Worm (Caenorhabditis elegans) whole organism, L1 larva: ENCODE results near the gene npr-5.

Experiments used
- alr-1 ChIP-seq: fragments of 200-800 bp; sonication (Bioruptor generic); optimal IDR thresholded peaks from 2 replicates; lab custom pipeline; 2018; ENCODE audit warnings: borderline replicate concordance, mild to moderate bottlenecking, missing genetic modification characterization, missing compliant biosample characterization
- ama-1 ChIP-seq: fragments of 150-350 bp; optimal IDR thresholded peaks from 2 replicates; lab custom pipeline; 2014
- blmp-1 ChIP-seq: fragments of 150-350 bp; optimal IDR thresholded peaks from 2 replicates; lab custom pipeline; 2014; ENCODE audit warnings: missing biosample characterization, missing genetic modification characterization
- efl-1 ChIP-seq, 4 experiments: fragments of 150-350 bp; optimal IDR thresholded peaks in 3 of 4; peaks in 1 of 4; 1 replicate in 1 of 4; 2 replicates in 3 of 4; lab custom pipeline; 2014; ENCODE audit warnings: missing biosample characterization in 2 of 4, missing genetic modification characterization in 2 of 4, missing genetic modification reagents in 2 of 4
- efl-3 ChIP-seq: fragments of 200-800 bp; sonication (Bioruptor generic); optimal IDR thresholded peaks from 2 replicates; lab custom pipeline; 2018; ENCODE audit warnings: mild to moderate bottlenecking, missing genetic modification characterization, missing compliant biosample characterization
- fos-1 ChIP-seq: fragments of 150-350 bp; optimal IDR thresholded peaks from 2 replicates; lab custom pipeline; 2014; ENCODE audit warnings: missing biosample characterization, missing genetic modification characterization
- grh-1 ChIP-seq: fragments of 200-800 bp; sonication (Bioruptor generic); IDR thresholded peaks from 2 replicates; pipeline ENCODE4 v1.3.6; 2022; ENCODE audit warnings: missing genetic modification reagents, missing genetic modification characterization, missing compliant biosample characterization
- irx-1 ChIP-seq: sonication (generic microtip); optimal IDR thresholded peaks from 2 replicates; lab custom pipeline; 2016; ENCODE audit warnings: missing genetic modification characterization, missing compliant biosample characterization
- jun-1 ChIP-seq: fragments of 150-350 bp; optimal IDR thresholded peaks from 2 replicates; lab custom pipeline; 2014; ENCODE audit warnings: missing biosample characterization, missing genetic modification reagents, missing genetic modification characterization
- lin-13 ChIP-seq: fragments of 150-350 bp; optimal IDR thresholded peaks from 2 replicates; lab custom pipeline; 2014; ENCODE audit warnings: missing biosample characterization, missing genetic modification reagents, missing genetic modification characterization
- lin-35 ChIP-seq, 2 experiments: fragments of 150-350 bp; optimal IDR thresholded peaks; 2 replicates each; lab custom pipeline; 2014; ENCODE audit warnings: missing biosample characterization in 2 of 2, missing genetic modification characterization in 2 of 2, missing genetic modification reagents in 2 of 2
- lin-39 ChIP-seq: fragments of 150-350 bp; optimal IDR thresholded peaks from 2 replicates; lab custom pipeline; 2014; ENCODE audit warnings: missing biosample characterization, missing genetic modification reagents, missing genetic modification characterization
- mef-2 ChIP-seq: fragments of 150-350 bp; optimal IDR thresholded peaks from 2 replicates; lab custom pipeline; 2014; ENCODE audit warnings: missing biosample characterization, missing genetic modification characterization
- nhr-20 ChIP-seq: sonication (generic microtip); optimal IDR thresholded peaks from 2 replicates; lab custom pipeline; 2016; ENCODE audit warnings: mild to moderate bottlenecking, missing genetic modification characterization, missing compliant biosample characterization
- nhr-28 ChIP-seq: fragments of 150-350 bp; optimal IDR thresholded peaks from 2 replicates; lab custom pipeline; 2014; ENCODE audit warnings: missing biosample characterization, missing genetic modification characterization
- nhr-47 ChIP-seq: sonication (generic microtip); optimal IDR thresholded peaks from 2 replicates; lab custom pipeline; 2016; ENCODE audit warnings: mild to moderate bottlenecking, missing genetic modification characterization, moderate library complexity, missing compliant biosample characterization
- nhr-71 ChIP-seq: sonication (generic microtip); optimal IDR thresholded peaks from 2 replicates; lab custom pipeline; 2016; ENCODE audit warnings: mild to moderate bottlenecking, missing genetic modification characterization, moderate library complexity, missing compliant biosample characterization
- skn-1 ChIP-seq: fragments of 150-350 bp; optimal IDR thresholded peaks from 2 replicates; lab custom pipeline; 2014; ENCODE audit warnings: missing biosample characterization, missing genetic modification characterization
- sox-4 ChIP-seq: sonication (generic microtip); optimal IDR thresholded peaks from 2 replicates; lab custom pipeline; 2016; ENCODE audit warnings: missing genetic modification characterization, missing compliant biosample characterization
- sup-37 ChIP-seq: fragments of 200-800 bp; sonication (Bioruptor generic); optimal IDR thresholded peaks from 2 replicates; lab custom pipeline; 2018; ENCODE audit warnings: mild to moderate bottlenecking, missing genetic modification characterization, missing compliant biosample characterization
- unc-130 ChIP-seq: fragments of 150-350 bp; optimal IDR thresholded peaks from 2 replicates; lab custom pipeline; 2017; ENCODE audit warnings: missing biosample characterization, missing genetic modification characterization, inconsistent platforms
- unc-30 ChIP-seq: sonication (generic microtip); optimal IDR thresholded peaks from 2 replicates; lab custom pipeline; 2017; ENCODE audit warnings: missing biosample characterization, missing genetic modification characterization
- unc-86 ChIP-seq: sonication (generic microtip); optimal IDR thresholded peaks from 2 replicates; lab custom pipeline; 2016; ENCODE audit warnings: missing genetic modification characterization, missing compliant biosample characterization
- unc-98 ChIP-seq: fragments of 200-800 bp; sonication (Bioruptor generic); IDR thresholded peaks from 2 replicates; pipeline ENCODE4 v1.3.6; 2022; ENCODE audit warnings: missing genetic modification characterization, missing compliant biosample characterization
- xbp-1 ChIP-seq: sonication (generic microtip); optimal IDR thresholded peaks from 2 replicates; lab custom pipeline; 2016; ENCODE audit warnings: missing genetic modification characterization, missing compliant biosample characterization
- zag-1 ChIP-seq: fragments of 150-350 bp; optimal IDR thresholded peaks from 2 replicates; lab custom pipeline; 2014; ENCODE audit warnings: missing biosample characterization, missing genetic modification characterization
- ztf-4 ChIP-seq: fragments of 150-350 bp; optimal IDR thresholded peaks from 2 replicates; lab custom pipeline; 2014; ENCODE audit warnings: missing biosample characterization, missing genetic modification characterization

Gene npr-5

DNA sequence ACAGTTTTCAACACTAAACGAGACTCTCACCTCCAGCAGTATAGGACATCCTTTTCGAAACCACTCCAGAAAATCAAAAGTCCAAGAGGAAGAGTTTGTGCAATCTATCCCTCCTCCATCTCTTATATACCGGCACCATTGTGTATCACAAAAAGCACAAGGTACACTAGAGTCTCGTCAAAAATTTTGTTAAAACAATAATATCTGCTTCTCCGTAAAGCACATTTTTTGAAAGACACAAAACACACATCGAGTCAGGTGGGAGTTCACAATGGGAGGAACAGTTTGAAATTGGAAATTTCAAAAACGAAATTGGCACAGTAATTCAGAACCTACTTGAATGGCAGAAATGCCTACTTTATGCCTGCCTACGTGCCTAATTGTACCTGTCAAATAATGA, 39.0 kb downstream of the npr-5 start, which contains the start of gene R02C2.7:
Gene R02C2.7 (minus strand): TSS at position 101 of the 400 bp plus-strand sequence.
- peak; percentile 35 for TF ChIP-seq nhr-20 (tag; lab: Kevin White, UChicago)
- TF ChIP-seq mef-2 = no peak
- TF ChIP-seq alr-1 = no peak
- TF ChIP-seq efl-3 (GFP tag; lab: Kevin White, UChicago) = no peak
- TF ChIP-seq efl-1 (optimal IDR thresholded peaks at IDR 0.05; lab: Kevin White, UChicago) = no peak
- TF ChIP-seq efl-1 (GFP tag; optimal IDR thresholded peaks at IDR 0.05 in 1 of 2; lab: Kevin White, UChicago) = peak in 1 of 2 experiments; percentile 62

DNA sequence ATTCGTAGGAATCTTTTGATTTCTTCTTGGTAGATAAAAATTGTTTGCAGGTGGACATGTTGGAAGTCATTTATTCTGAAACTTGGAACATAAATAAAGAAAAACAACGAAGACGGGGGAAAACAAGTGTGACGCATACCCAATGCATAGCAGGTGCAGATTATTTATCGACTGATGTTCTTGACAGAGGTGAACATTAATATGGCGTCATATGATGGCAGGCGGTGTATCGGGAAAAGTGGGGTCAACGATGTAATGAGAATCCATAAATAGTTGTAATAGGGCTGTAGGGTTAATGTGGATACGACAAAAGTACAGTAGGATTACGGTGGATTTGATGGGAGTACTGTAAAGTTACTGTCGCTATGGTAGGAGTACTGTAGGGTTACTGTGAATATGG, 41.2 kb downstream of the npr-5 start, which contains the start of gene txt-2:
Gene txt-2 (minus strand): TSS at position 214 of the 400 bp plus-strand sequence.
- TF ChIP-seq sup-37 (GFP tag; lab: Kevin White, UChicago) (no peak), unc-86 (tag; lab: Kevin White, UChicago) (no peak), efl-3 (GFP tag; lab: Kevin White, UChicago) (no peak), lin-39 (tag; lab: Kevin White, UChicago) (no peak)

- TF ChIP-seq unc-30 (tag; lab: Kevin White, UChicago) (no peak), lin-35 (GFP tag; optimal IDR thresholded peaks at IDR 0.05; lab: Kevin White, UChicago) (no peak), grh-1 (GFP tag; lab: Robert Waterston, UW) (no peak), xbp-1 (tag; lab: Kevin White, UChicago) (no peak), jun-1 (tag; lab: Kevin White, UChicago) (no peak), ama-1 (no peak), unc-98 (GFP tag; lab: Robert Waterston, UW) (no peak)
- TF ChIP-seq, all 84 proteins: peak for 0
These were observed 43.4 kb downstream of the npr-5 start, which contains the start of gene R02C2.1 for ce11 chrV:238094-238493. TSS of gene R02C2.1 (minus strand) at chrV:238194.

DNA sequence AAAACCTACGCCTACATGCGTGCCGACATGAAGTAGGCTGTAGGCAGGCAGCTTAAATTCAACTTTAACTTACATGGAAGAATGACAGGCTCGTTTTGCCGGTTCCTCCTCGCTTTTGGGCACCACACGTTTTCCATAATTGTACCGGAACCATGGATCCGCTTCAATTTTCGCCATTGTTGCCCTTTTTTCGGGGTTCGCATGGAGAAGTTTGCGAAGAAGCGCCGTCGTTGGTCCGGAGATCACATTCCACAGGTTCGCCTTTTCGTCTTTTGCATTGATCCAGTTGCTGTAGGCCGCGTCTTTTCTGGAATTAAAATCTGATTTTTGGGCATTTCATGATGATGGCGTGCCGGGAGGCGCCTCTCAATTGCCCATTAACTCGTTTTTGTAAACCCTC, 44.5 kb downstream of the npr-5 start:
- no peak for TF ChIP-seq unc-130 (tag; lab: Kevin White, UChicago)

- no peak for TF ChIP-seq nhr-28 (tag; lab: Kevin White, UChicago)
- no peak for TF ChIP-seq lin-13 (GFP tag; lab: Kevin White, UChicago)
- TF ChIP-seq irx-1 = no peak
- no peak for TF ChIP-seq ztf-4 (tag; lab: Kevin White, UChicago)
- no peak for TF ChIP-seq skn-1 (tag; lab: Kevin White, UChicago)
- no peak for TF ChIP-seq alr-1
- TF ChIP-seq unc-30 (tag; lab: Kevin White, UChicago) = no peak
- no peak for TF ChIP-seq nhr-47 (tag; lab: Kevin White, UChicago)
- no peak for TF ChIP-seq sox-4 (tag; lab: Kevin White, UChicago)
- no peak for TF ChIP-seq unc-98 (GFP tag; lab: Robert Waterston, UW)
- no peak for TF ChIP-seq nhr-71 (tag; lab: Kevin White, UChicago)
- no peak for TF ChIP-seq zag-1 (tag; lab: Kevin White, UChicago)
- TF ChIP-seq blmp-1 (tag; lab: Kevin White, UChicago) = no peak
- no peak for TF ChIP-seq fos-1
- TF ChIP-seq, all 84 proteins: peak for 0
These were observed 46.9 kb downstream of the npr-5 start, which contains the start of gene kin-33 for ce11 chrV:234572-234971. TSS of gene kin-33 (minus strand) at chrV:234672.
